Worm (Caenorhabditis elegans): ENCODE results near the gene flp-2.

ce11 chrX:10081077-10081476 is 14.0 kb downstream of the flp-2 start:
- TF ChIP-seq ztf-29 (GFP tag; IDR thresholded peaks at IDR 0.05) = no peak
- TF ChIP-seq flt-1 (GFP tag; IDR thresholded peaks at IDR 0.05) = no peak
- no peak for TF ChIP-seq T22C8.4 (GFP tag; IDR thresholded peaks at IDR 0.05)
- TF ChIP-seq klf-2 (GFP tag; conservative IDR thresholded peaks at IDR 0.05) = no peak
- TF ChIP-seq ztf-23 (GFP tag; IDR thresholded peaks at IDR 0.05) = no peak
- TF ChIP-seq cog-1 (tag; optimal IDR thresholded peaks at IDR 0.05) = no peak

Data from whole organism, midembryonic.